Worm (Caenorhabditis elegans): Measurements from ENCODE around the gene rad-54.B.

Gene rad-54.B

DNA sequence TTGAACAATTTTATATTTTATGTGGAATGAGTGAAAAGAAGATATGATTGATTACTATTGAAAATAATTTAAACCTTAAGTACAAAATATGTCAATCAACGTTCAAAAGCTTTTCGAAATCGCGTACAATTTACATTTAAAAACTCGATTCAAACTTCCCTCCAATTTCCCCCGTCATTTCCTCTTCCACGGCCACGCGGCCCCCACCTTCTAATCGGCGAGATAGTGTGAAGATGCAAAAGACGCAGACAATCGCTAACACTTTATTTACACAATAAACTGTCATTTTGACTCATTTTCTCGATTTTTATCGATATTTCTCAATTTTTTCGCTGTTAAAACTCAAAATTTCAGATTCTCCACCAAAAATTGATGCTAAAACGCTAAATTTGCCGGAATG lies 45.6 kb downstream of the rad-54.B start, which contains the start of gene rom-4:
Gene rom-4 (plus strand): TSS at position 398 of the 400 bp plus-strand sequence.
- TF ChIP-seq sea-1 (GFP tag; conservative IDR thresholded peaks at IDR 0.05): no peak
- peak; percentile 38 for TF ChIP-seq ets-7 (tag; optimal IDR thresholded peaks at IDR 0.05)
- peak; percentile 28 for TF ChIP-seq hnd-1 (tag; optimal IDR thresholded peaks at IDR 0.05)
- TF ChIP-seq tbx-37 (GFP tag; conservative IDR thresholded peaks at IDR 0.05): peak; percentile 85
- TF ChIP-seq ama-1 (optimal IDR thresholded peaks at IDR 0.05): no peak
- TF ChIP-seq pes-1 (GFP tag; IDR thresholded peaks at IDR 0.05): peak; percentile 57; the same call in 1 of the 2 replicates
- TF ChIP-seq tbx-11 (GFP tag; IDR thresholded peaks at IDR 0.05): 0 out of 2 replicates have a peak, but pooled peaks have one; percentile 37

DNA sequence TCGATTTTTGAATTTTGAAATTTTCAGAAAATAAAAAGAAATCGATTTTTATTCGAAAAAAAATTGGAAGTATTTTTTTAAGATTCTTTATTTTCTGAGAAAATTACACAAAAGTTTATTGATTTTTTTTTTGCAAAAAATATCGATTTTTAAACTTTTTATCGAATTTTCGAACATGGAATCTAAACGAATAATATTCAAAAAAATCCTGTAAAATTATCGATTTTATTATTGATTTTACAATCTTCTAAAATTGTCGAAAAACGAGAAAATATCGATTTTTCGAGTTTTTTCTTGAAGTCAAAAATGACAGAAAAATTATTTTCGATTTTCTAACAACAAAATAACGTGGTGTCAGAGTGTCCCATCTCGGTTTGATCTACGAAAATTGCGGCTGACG lies 55.9 kb downstream of the rad-54.B start:
- no peak for TF ChIP-seq scrt-1 (GFP tag; IDR thresholded peaks at IDR 0.05)

DNA sequence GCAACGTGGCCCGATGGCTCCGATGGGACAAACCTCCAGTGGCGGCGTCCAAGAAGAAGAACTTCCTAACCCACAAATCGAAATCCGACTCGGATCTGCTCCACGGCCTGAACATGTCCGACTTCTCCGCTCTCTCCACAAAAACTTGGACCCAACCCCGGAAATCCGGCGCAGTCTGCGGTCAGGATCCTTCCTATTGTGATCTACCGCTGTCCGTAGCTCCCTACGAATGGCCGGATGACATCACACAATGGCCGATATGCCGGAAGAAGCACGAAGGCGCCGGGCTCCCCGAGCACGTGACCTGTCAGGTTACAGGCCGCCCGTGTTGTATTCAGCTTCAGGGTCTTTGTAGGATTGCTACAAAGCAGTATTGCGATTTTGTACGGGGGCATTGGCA lies 60.4 kb downstream of the rad-54.B start:
- no peak for TF ChIP-seq scrt-1 (GFP tag; IDR thresholded peaks at IDR 0.05)
- no peak for TF ChIP-seq flt-1 (GFP tag; IDR thresholded peaks at IDR 0.05)
- no peak for TF ChIP-seq ceh-36 (tag; optimal IDR thresholded peaks at IDR 0.05)
- TF ChIP-seq aly-1 (tag; optimal IDR thresholded peaks at IDR 0.05): no peak
- no peak for TF ChIP-seq tra-4 (tag; optimal IDR thresholded peaks at IDR 0.05)
- no peak for TF ChIP-seq F13C5.2 (tag; optimal IDR thresholded peaks at IDR 0.05)
- no peak for TF ChIP-seq ama-1 (optimal IDR thresholded peaks at IDR 0.05)
- no peak for TF ChIP-seq pes-1 (GFP tag; IDR thresholded peaks at IDR 0.05)
- no peak for TF ChIP-seq tbx-37 (GFP tag; conservative IDR thresholded peaks at IDR 0.05)
- TF ChIP-seq hnd-1 (tag; optimal IDR thresholded peaks at IDR 0.05): no peak
- no peak for TF ChIP-seq hmg-4 (GFP tag; optimal IDR thresholded peaks at IDR 0.05)
- no peak for TF ChIP-seq ceh-13 (GFP tag; optimal IDR thresholded peaks at IDR 0.05)
